ENCODE assay signal across 5 fruit fly cellular contexts in genomic region chr2L:4847191-4847853, dm6.
TF ChIP-seq lines count a peak whose summit lies in the region.

Gene mxt (minus strand): TSS chr2L:4847295.
Gene CG11927 (plus strand): TSS chr2L:4847766.

- TF ChIP-seq CTCF in whole organism, embryonic (GFP tag; optimal IDR thresholded peaks at IDR 0.05; lab: Kevin White, UChicago): peak; percentile 4

TF ChIP-seq in whole organism, adult, 20 proteins besides CTCF, POLR2A, EP300 and RAD21 (continues in another document):
- peak; percentile 29 for TF ChIP-seq Crg-1 (GFP tag; optimal IDR thresholded peaks at IDR 0.05; lab: Kevin White, UChicago)
- peak; percentile 3 for TF ChIP-seq tj (GFP tag; optimal IDR thresholded peaks at IDR 0.05; lab: Kevin White, UChicago)
- peak; percentile 28 for TF ChIP-seq Mnt (GFP tag; optimal IDR thresholded peaks at IDR 0.05; lab: Kevin White, UChicago)
- TF ChIP-seq CG14711 (tag; optimal IDR thresholded peaks at IDR 0.05; lab: Kevin White, UChicago): peak; percentile 12
- TF ChIP-seq toe (GFP tag; optimal IDR thresholded peaks at IDR 0.05; lab: Kevin White, UChicago): no peak
- peak; percentile 33 for TF ChIP-seq pad (GFP tag; optimal IDR thresholded peaks at IDR 0.05; lab: Kevin White, UChicago)
- TF ChIP-seq ovo (GFP tag; optimal IDR thresholded peaks at IDR 0.05; lab: Kevin White, UChicago): peak; percentile 42
- TF ChIP-seq CG12768 (GFP tag; optimal IDR thresholded peaks at IDR 0.05; lab: Kevin White, UChicago): no peak
- TF ChIP-seq cnc (optimal IDR thresholded peaks at IDR 0.05; lab: Kevin White, UChicago): no peak
- peak; percentile 47 for TF ChIP-seq CG11617 (GFP tag; optimal IDR thresholded peaks at IDR 0.05; lab: Kevin White, UChicago)
- no peak for TF ChIP-seq CG33017 (tag; optimal IDR thresholded peaks at IDR 0.05; lab: Kevin White, UChicago)
- no peak for TF ChIP-seq Hr96 (GFP tag; optimal IDR thresholded peaks at IDR 0.05; lab: Kevin White, UChicago)
- TF ChIP-seq CG7101 (tag; optimal IDR thresholded peaks at IDR 0.05; lab: Kevin White, UChicago): peak; percentile 27
- no peak for TF ChIP-seq CG5204 (GFP tag; optimal IDR thresholded peaks at IDR 0.05; lab: Kevin White, UChicago)
- TF ChIP-seq Clk (GFP tag; optimal IDR thresholded peaks at IDR 0.05; lab: Kevin White, UChicago): no peak
- peak; percentile 53 for TF ChIP-seq CG1620 (GFP tag; optimal IDR thresholded peaks at IDR 0.05; lab: Kevin White, UChicago)
- TF ChIP-seq CG7045 (GFP tag; optimal IDR thresholded peaks at IDR 0.05; lab: Kevin White, UChicago): no peak
- no peak for TF ChIP-seq cic (GFP tag; optimal IDR thresholded peaks at IDR 0.05; lab: Kevin White, UChicago)
- no peak for TF ChIP-seq bab1 (GFP tag; optimal IDR thresholded peaks at IDR 0.05; lab: Kevin White, UChicago)

TF ChIP-seq in whole organism, embryonic, 481 proteins besides CTCF, POLR2A, EP300 and RAD21 (continues in another document):
- no peak for TF ChIP-seq hkb (optimal IDR thresholded peaks at IDR 0.05; lab: Kevin White, UChicago)
- no peak for TF ChIP-seq hkb (GFP tag; IDR thresholded peaks at IDR 0.05; lab: Robert Waterston, UW)
- no peak for TF ChIP-seq CG7372 (GFP tag; IDR thresholded peaks at IDR 0.05; lab: Robert Waterston, UW)
- no peak for TF ChIP-seq bigmax (GFP tag; optimal IDR thresholded peaks at IDR 0.05; lab: Kevin White, UChicago)
- TF ChIP-seq pho (GFP tag; optimal IDR thresholded peaks at IDR 0.05; lab: Kevin White, UChicago): peak; percentile 45
- no peak for TF ChIP-seq prd (optimal IDR thresholded peaks at IDR 0.05; lab: Kevin White, UChicago)
- TF ChIP-seq prd (GFP tag; IDR thresholded peaks at IDR 0.05; lab: Robert Waterston, UW): peak; percentile 65; the same call in 2 of the 3 replicates
- TF ChIP-seq Opbp (GFP tag; IDR thresholded peaks at IDR 0.05; lab: Robert Waterston, UW; ENCODE audit: partially characterized antibody): peak; percentile 90
- peak; percentile 71 for TF ChIP-seq CG12155 (GFP tag; optimal IDR thresholded peaks at IDR 0.05; lab: Kevin White, UChicago)
- TF ChIP-seq CoRest (tag; optimal IDR thresholded peaks at IDR 0.05; lab: Kevin White, UChicago): peak; percentile 82
- no peak for TF ChIP-seq NC2α (GFP tag; optimal IDR thresholded peaks at IDR 0.05; lab: Kevin White, UChicago)
- no peak for TF ChIP-seq nom (GFP tag; optimal IDR thresholded peaks at IDR 0.05; lab: Kevin White, UChicago)
- peak; percentile 44; the same call in 1 of the 2 replicates for TF ChIP-seq H2.0 (GFP tag; IDR thresholded peaks at IDR 0.05; lab: Robert Waterston, UW)
- no peak for TF ChIP-seq lab (GFP tag; optimal IDR thresholded peaks at IDR 0.05; lab: Kevin White, UChicago)
- peak; percentile 38 for TF ChIP-seq CG18619 (GFP tag; optimal IDR thresholded peaks at IDR 0.05; lab: Kevin White, UChicago)
- TF ChIP-seq B-H2 (GFP tag; optimal IDR thresholded peaks at IDR 0.05; lab: Kevin White, UChicago): peak; percentile 22
- TF ChIP-seq ase (GFP tag; IDR thresholded peaks at IDR 0.05; lab: Robert Waterston, UW): 0 out of 3 replicates have a peak, but pooled peaks have one; percentile 29
- no peak for TF ChIP-seq ab (GFP tag; optimal IDR thresholded peaks at IDR 0.05; lab: Kevin White, UChicago)

TF ChIP-seq in whole organism, prepupa, 60 proteins besides CTCF, POLR2A, EP300 and RAD21:
- TF ChIP-seq Hr39 (GFP tag; optimal IDR thresholded peaks at IDR 0.05; lab: Kevin White, UChicago) (peak; percentile 47), ss (GFP tag; optimal IDR thresholded peaks at IDR 0.05; lab: Kevin White, UChicago) (no peak), lz (GFP tag; optimal IDR thresholded peaks at IDR 0.05; lab: Kevin White, UChicago) (peak; percentile 44), Hr4 (GFP tag; optimal IDR thresholded peaks at IDR 0.05; lab: Kevin White, UChicago) (no peak), dac (GFP tag; optimal IDR thresholded peaks at IDR 0.05; lab: Kevin White, UChicago) (no peak), CG3919 (GFP tag; optimal IDR thresholded peaks at IDR 0.05; lab: Kevin White, UChicago) (no peak), Sox15 (GFP tag; optimal IDR thresholded peaks at IDR 0.05; lab: Kevin White, UChicago) (peak; percentile 9), Eip93F (GFP tag; optimal IDR thresholded peaks at IDR 0.05; lab: Kevin White, UChicago) (peak; percentile 60), esn (GFP tag; optimal IDR thresholded peaks at IDR 0.05; lab: Kevin White, UChicago) (peak; percentile 59), CG31627 (GFP tag; optimal IDR thresholded peaks at IDR 0.05; lab: Kevin White, UChicago) (peak; percentile 54), Eip78C (GFP tag; lab: Kevin White, UChicago) (peak; percentile 74), CG3032 (tag; optimal IDR thresholded peaks at IDR 0.05; lab: Kevin White, UChicago) (peak; percentile 17), Blimp-1 (GFP tag; optimal IDR thresholded peaks at IDR 0.05; lab: Kevin White, UChicago) (no peak), eg (GFP tag; IDR thresholded peaks at IDR 0.05; lab: Robert Waterston, UW) (no peak), CG6854 (GFP tag; optimal IDR thresholded peaks at IDR 0.05; lab: Kevin White, UChicago) (no peak), CG15336 (GFP tag; IDR thresholded peaks at IDR 0.05; lab: Robert Waterston, UW) (no peak), cyc (GFP tag; optimal IDR thresholded peaks at IDR 0.05; lab: Kevin White, UChicago) (peak; percentile 37), OdsH (GFP tag; optimal IDR thresholded peaks at IDR 0.05; lab: Kevin White, UChicago) (peak; percentile 49), pdm3 (GFP tag; optimal IDR thresholded peaks at IDR 0.05; lab: Kevin White, UChicago) (no peak), fd85E (GFP tag; optimal IDR thresholded peaks at IDR 0.05; lab: Kevin White, UChicago) (no peak), CG8119 (GFP tag; IDR thresholded peaks at IDR 0.05; lab: Robert Waterston, UW) (no peak)

TF ChIP-seq in whole organism, pupa, 21 proteins besides CTCF, POLR2A, EP300 and RAD21:
- no peak for TF ChIP-seq CG32121 (GFP tag; IDR thresholded peaks at IDR 0.05; lab: Robert Waterston, UW)
- peak; percentile 8 for TF ChIP-seq CG9948 (tag; optimal IDR thresholded peaks at IDR 0.05; lab: Kevin White, UChicago)
- peak; percentile 56; the same call in 2 of the 3 replicates for TF ChIP-seq CG4496 (GFP tag; IDR thresholded peaks at IDR 0.05; lab: Robert Waterston, UW)
- TF ChIP-seq CG15710 (tag; optimal IDR thresholded peaks at IDR 0.05; lab: Kevin White, UChicago): peak; percentile 27
- peak; percentile 52; the same call in 1 of the 3 replicates for TF ChIP-seq fd96Ca (GFP tag; IDR thresholded peaks at IDR 0.05; lab: Robert Waterston, UW)
TF ChIP-seq in whole organism, pupa: peak in this region for 4.

TF ChIP-seq in whole organism, wandering third instar larva, 38 proteins besides CTCF, POLR2A, EP300 and RAD21 (continues in another document):
- TF ChIP-seq Dif (GFP tag; optimal IDR thresholded peaks at IDR 0.05; lab: Kevin White, UChicago; ENCODE audit: partially characterized antibody) (no peak), jim (GFP tag; optimal IDR thresholded peaks at IDR 0.05; lab: Kevin White, UChicago) (peak; percentile 54), HLH106 (tag; optimal IDR thresholded peaks at IDR 0.05; lab: Kevin White, UChicago) (peak; percentile 62), Hr83 (GFP tag; optimal IDR thresholded peaks at IDR 0.05; lab: Kevin White, UChicago; ENCODE audit: poor library complexity, severe bottlenecking) (peak; percentile 67), dsf (GFP tag; optimal IDR thresholded peaks at IDR 0.05; lab: Kevin White, UChicago; ENCODE audit: borderline replicate concordance) (no peak), Jra (GFP tag; optimal IDR thresholded peaks at IDR 0.05; lab: Kevin White, UChicago) (no peak), usp (GFP tag; optimal IDR thresholded peaks at IDR 0.05; lab: Kevin White, UChicago) (no peak), sv (GFP tag; optimal IDR thresholded peaks at IDR 0.05; lab: Kevin White, UChicago) (peak; percentile 57), tai (GFP tag; optimal IDR thresholded peaks at IDR 0.05; lab: Kevin White, UChicago) (no peak), rgr (GFP tag; optimal IDR thresholded peaks at IDR 0.05; lab: Kevin White, UChicago) (peak; percentile 42), OdsH (GFP tag; optimal IDR thresholded peaks at IDR 0.05; lab: Kevin White, UChicago) (no peak), Mio (GFP tag; optimal IDR thresholded peaks at IDR 0.05; lab: Kevin White, UChicago) (no peak), brk (GFP tag; optimal IDR thresholded peaks at IDR 0.05; lab: Kevin White, UChicago) (no peak), Hnf4 (GFP tag; optimal IDR thresholded peaks at IDR 0.05; lab: Kevin White, UChicago) (no peak), foxo (GFP tag; optimal IDR thresholded peaks at IDR 0.05; lab: Kevin White, UChicago) (peak in 1 of 2 experiments; percentile 62), Sp1 (GFP tag; optimal IDR thresholded peaks at IDR 0.05; lab: Kevin White, UChicago) (peak; percentile 41), Hr78 (GFP tag; optimal IDR thresholded peaks at IDR 0.05; lab: Kevin White, UChicago) (no peak), lola (GFP tag; optimal IDR thresholded peaks at IDR 0.05; lab: Kevin White, UChicago) (no peak), Rel (GFP tag; optimal IDR thresholded peaks at IDR 0.05; lab: Kevin White, UChicago) (no peak), Rel (tag; optimal IDR thresholded peaks at IDR 0.05; lab: Kevin White, UChicago) (peak; percentile 100), dl (GFP tag; optimal IDR thresholded peaks at IDR 0.05; lab: Kevin White, UChicago; ENCODE audit: insufficient read depth in 1 of 2, partially characterized antibody in 2 of 2) (no peak), fru (GFP tag; optimal IDR thresholded peaks at IDR 0.05; lab: Kevin White, UChicago) (peak; percentile 27), Abd-B (GFP tag; optimal IDR thresholded peaks at IDR 0.05; lab: Kevin White, UChicago) (no peak), sage (GFP tag; optimal IDR thresholded peaks at IDR 0.05; lab: Kevin White, UChicago) (peak; percentile 31), N (GFP tag; optimal IDR thresholded peaks at IDR 0.05; lab: Kevin White, UChicago) (no peak), psq (GFP tag; optimal IDR thresholded peaks at IDR 0.05; lab: Kevin White, UChicago) (peak; percentile 43), h (GFP tag; optimal IDR thresholded peaks at IDR 0.05; lab: Kevin White, UChicago) (peak; percentile 45), Dfd (GFP tag; optimal IDR thresholded peaks at IDR 0.05; lab: Kevin White, UChicago) (no peak), Myc (optimal IDR thresholded peaks at IDR 0.05; lab: Kevin White, UChicago) (peak; percentile 67), pan (optimal IDR thresholded peaks at IDR 0.05; lab: Kevin White, UChicago) (no peak), ey (GFP tag; optimal IDR thresholded peaks at IDR 0.05; lab: Kevin White, UChicago) (peak; percentile 38), dmrt93B (GFP tag; optimal IDR thresholded peaks at IDR 0.05; lab: Kevin White, UChicago) (no peak), CG32264 (GFP tag; optimal IDR thresholded peaks at IDR 0.05; lab: Kevin White, UChicago) (no peak), CrebA (GFP tag; optimal IDR thresholded peaks at IDR 0.05; lab: Kevin White, UChicago; ENCODE audit: borderline replicate concordance) (no peak), br (GFP tag; optimal IDR thresholded peaks at IDR 0.05; lab: Kevin White, UChicago) (peak; percentile 2)
